Fruit fly (Drosophila melanogaster): ENCODE data around the gene CG4297.

The CG4297 gene

dm6 chr2L:425491-425890 lies 46.5 kb downstream of the CG4297 start:
- TF ChIP-seq CG8319 (GFP tag; optimal IDR thresholded peaks at IDR 0.05) (no peak), Hr38 (GFP tag; optimal IDR thresholded peaks at IDR 0.05) (no peak), fkh (GFP tag; optimal IDR thresholded peaks at IDR 0.05) (peak; percentile 87), CG8119 (GFP tag; IDR thresholded peaks at IDR 0.05) (no peak), CG32006 (GFP tag; optimal IDR thresholded peaks at IDR 0.05) (no peak), Sox15 (GFP tag; optimal IDR thresholded peaks at IDR 0.05) (no peak)

- TF ChIP-seq CG8319 (GFP tag; optimal IDR thresholded peaks at IDR 0.05): peak; percentile 14
- TF ChIP-seq Blimp-1 (GFP tag; optimal IDR thresholded peaks at IDR 0.05): peak; percentile 7
- peak; percentile 72 for TF ChIP-seq CG10631 (GFP tag; optimal IDR thresholded peaks at IDR 0.05)
- peak; percentile 56 for TF ChIP-seq OdsH (GFP tag; optimal IDR thresholded peaks at IDR 0.05)
- no peak for TF ChIP-seq CG9139 (GFP tag; optimal IDR thresholded peaks at IDR 0.05)
- TF ChIP-seq fd85E (GFP tag; optimal IDR thresholded peaks at IDR 0.05): no peak
- TF ChIP-seq fkh (GFP tag; optimal IDR thresholded peaks at IDR 0.05): no peak
- peak; percentile 90 for TF ChIP-seq esn (GFP tag; optimal IDR thresholded peaks at IDR 0.05)
- TF ChIP-seq CG4318 (GFP tag; optimal IDR thresholded peaks at IDR 0.05): no peak
- TF ChIP-seq CG3919 (GFP tag; optimal IDR thresholded peaks at IDR 0.05): peak; percentile 74
- TF ChIP-seq CG6808 (GFP tag; optimal IDR thresholded peaks at IDR 0.05): peak; percentile 5
- peak in 1 of 2 experiments; percentile 19 for TF ChIP-seq salr (GFP tag; optimal IDR thresholded peaks at IDR 0.05)
- TF ChIP-seq ss (GFP tag; optimal IDR thresholded peaks at IDR 0.05): peak in 1 of 2 experiments; percentile 11
- peak; percentile 13 for TF ChIP-seq fd59A (GFP tag; optimal IDR thresholded peaks at IDR 0.05)
- TF ChIP-seq Eip78C (GFP tag): peak; percentile 91
- TF ChIP-seq CG6854 (GFP tag; optimal IDR thresholded peaks at IDR 0.05): peak; percentile 22
- peak; percentile 93 for TF ChIP-seq svp (GFP tag)
- TF ChIP-seq Sox15 (GFP tag; optimal IDR thresholded peaks at IDR 0.05): no peak
- TF ChIP-seq Eip93F (GFP tag; optimal IDR thresholded peaks at IDR 0.05): peak; percentile 65
- peak; percentile 66; the same call in 2 of the 3 replicates for TF ChIP-seq CG6163 (GFP tag; IDR thresholded peaks at IDR 0.05)
- no peak for TF ChIP-seq dac (GFP tag; optimal IDR thresholded peaks at IDR 0.05)
- peak; percentile 79 for TF ChIP-seq lz (GFP tag; optimal IDR thresholded peaks at IDR 0.05)
- peak; percentile 68 for TF ChIP-seq CG6792 (GFP tag; optimal IDR thresholded peaks at IDR 0.05)
- peak; percentile 62 for TF ChIP-seq achi (GFP tag; optimal IDR thresholded peaks at IDR 0.05)
- peak; percentile 49 for TF ChIP-seq CG34406 (GFP tag; optimal IDR thresholded peaks at IDR 0.05)
- TF ChIP-seq CG11902 (GFP tag; optimal IDR thresholded peaks at IDR 0.05): peak; percentile 13
- TF ChIP-seq dsx (GFP tag; optimal IDR thresholded peaks at IDR 0.05; ENCODE audit: poor library complexity, severe bottlenecking): no peak
- no peak for TF ChIP-seq Hr38 (GFP tag; optimal IDR thresholded peaks at IDR 0.05)
- peak; percentile 83 for TF ChIP-seq topi (GFP tag; optimal IDR thresholded peaks at IDR 0.05)
- peak; percentile 25 for TF ChIP-seq CG32006 (GFP tag; optimal IDR thresholded peaks at IDR 0.05)
- TF ChIP-seq CG8632 (GFP tag; optimal IDR thresholded peaks at IDR 0.05): peak; percentile 49
- peak; percentile 36 for TF ChIP-seq CG16779 (tag; optimal IDR thresholded peaks at IDR 0.05)
- TF ChIP-seq Ets96B (tag; optimal IDR thresholded peaks at IDR 0.05): peak; percentile 28
- TF ChIP-seq vri (GFP tag; optimal IDR thresholded peaks at IDR 0.05): peak; percentile 89
- TF ChIP-seq spab (GFP tag; optimal IDR thresholded peaks at IDR 0.05): peak; percentile 1
- TF ChIP-seq Hr39 (GFP tag; optimal IDR thresholded peaks at IDR 0.05): peak; percentile 77
- peak; percentile 86 for TF ChIP-seq Sox102F (GFP tag; optimal IDR thresholded peaks at IDR 0.05)
- peak; percentile 42 for TF ChIP-seq Ets21C (GFP tag; optimal IDR thresholded peaks at IDR 0.05)
- TF ChIP-seq Smox (GFP tag; optimal IDR thresholded peaks at IDR 0.05): peak; percentile 83
- TF ChIP-seq CG10669 (GFP tag; optimal IDR thresholded peaks at IDR 0.05): peak; percentile 10
- TF ChIP-seq CG1621 (tag; optimal IDR thresholded peaks at IDR 0.05): peak; percentile 5
- TF ChIP-seq Hr4 (GFP tag; optimal IDR thresholded peaks at IDR 0.05): no peak
- TF ChIP-seq net (GFP tag; optimal IDR thresholded peaks at IDR 0.05): peak; percentile 44
- peak; percentile 75 for TF ChIP-seq Eip75B (GFP tag; optimal IDR thresholded peaks at IDR 0.05)
- TF ChIP-seq pdm3 (GFP tag; optimal IDR thresholded peaks at IDR 0.05): peak; percentile 59
- peak; percentile 78 for TF ChIP-seq CG31627 (GFP tag; optimal IDR thresholded peaks at IDR 0.05)
- no peak for TF ChIP-seq CG6276 (GFP tag; optimal IDR thresholded peaks at IDR 0.05)
- TF ChIP-seq Sox14 (GFP tag; optimal IDR thresholded peaks at IDR 0.05): peak; percentile 69
Observed at dm6 chr2L:423160-423559, 48.8 kb downstream of the CG4297 start.

Data from whole organism, prepupa.